Worm (Caenorhabditis elegans): ENCODE results near the gene F55A11.7.
A peak's percentile ranks its signal among the peaks of the same experiment; 100 is the strongest.

The F55A11.7 gene

DNA sequence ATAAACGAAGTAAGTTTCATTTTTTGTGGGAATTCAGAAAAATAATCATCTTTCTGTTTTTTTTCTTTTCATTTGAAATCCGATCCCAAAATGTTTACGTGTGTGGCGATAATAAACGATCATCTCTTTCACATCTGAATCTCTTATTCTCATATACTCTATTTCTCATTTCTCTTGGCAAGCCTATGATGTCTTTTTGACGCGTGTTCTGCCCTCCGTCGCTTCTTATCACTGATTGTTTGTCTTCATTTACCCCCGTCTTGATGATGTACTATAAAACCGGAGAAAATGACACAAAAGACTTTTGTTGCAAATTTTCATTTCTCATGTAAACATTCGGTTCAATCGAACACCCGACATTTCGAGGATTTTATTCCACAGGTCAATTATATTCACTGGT lies 9.4 kb downstream of the F55A11.7 start (continued):
- TF ChIP-seq blmp-1 (tag; optimal IDR thresholded peaks at IDR 0.05; ENCODE audit: insufficient read depth) = peak; percentile 15
- TF ChIP-seq lin-11 (tag; optimal IDR thresholded peaks at IDR 0.05) = no peak
- TF ChIP-seq ztf-4 (tag; optimal IDR thresholded peaks at IDR 0.05) = no peak
- TF ChIP-seq fos-1 (tag; optimal IDR thresholded peaks at IDR 0.05) = peak; percentile 81
- TF ChIP-seq nhr-23 (tag; optimal IDR thresholded peaks at IDR 0.05) = no peak
- no peak for TF ChIP-seq ztf-1 (GFP tag; conservative IDR thresholded peaks at IDR 0.05)
- TF ChIP-seq ama-1 (optimal IDR thresholded peaks at IDR 0.05) = no peak
- no peak for TF ChIP-seq ZK546.5 (tag; optimal IDR thresholded peaks at IDR 0.05)
- TF ChIP-seq skn-1 (tag; optimal IDR thresholded peaks at IDR 0.05) = no peak
- no peak for TF ChIP-seq nhr-10 (tag; optimal IDR thresholded peaks at IDR 0.05)
- TF ChIP-seq mbf-1 (tag; optimal IDR thresholded peaks at IDR 0.05) = no peak
- peak; percentile 11 for TF ChIP-seq sma-3 (GFP tag; optimal IDR thresholded peaks at IDR 0.05)
- TF ChIP-seq nhr-129 (tag; optimal IDR thresholded peaks at IDR 0.05) = peak; percentile 18
- TF ChIP-seq F13H6.1 (tag; optimal IDR thresholded peaks at IDR 0.05) = peak; percentile 27
- TF ChIP-seq elt-3 (tag; optimal IDR thresholded peaks at IDR 0.05) = no peak
- no peak for TF ChIP-seq nhr-11 (tag; optimal IDR thresholded peaks at IDR 0.05)
- TF ChIP-seq lin-13 (GFP tag; optimal IDR thresholded peaks at IDR 0.05) = no peak
- no peak for TF ChIP-seq nhr-77 (tag; optimal IDR thresholded peaks at IDR 0.05)
- TF ChIP-seq gmeb-1 (tag; optimal IDR thresholded peaks at IDR 0.05) = peak; percentile 27

DNA sequence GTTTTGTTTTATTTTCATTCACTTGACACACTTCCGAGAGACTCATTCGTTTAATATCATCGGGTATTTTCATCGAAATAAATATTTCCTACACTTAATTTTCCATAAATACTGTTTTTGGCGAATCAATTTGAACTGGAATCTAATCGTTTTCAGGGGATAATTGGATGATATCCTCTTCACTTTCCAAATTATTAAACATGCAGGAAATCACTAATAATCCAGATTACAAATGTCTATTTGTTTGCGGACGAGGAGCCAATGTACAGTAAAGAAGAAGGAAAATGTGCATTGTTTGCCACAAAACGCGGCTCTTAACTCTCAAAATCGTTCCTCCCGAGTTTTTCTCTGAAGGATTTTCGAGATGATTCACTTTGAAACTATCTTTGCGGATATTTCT lies 10.7 kb downstream of the F55A11.7 start, which contains the start of gene F55A11.6:
TSS of gene F55A11.6 (plus strand) at position 301 of the 400 bp plus-strand sequence.
- TF ChIP-seq nhr-23 (tag; optimal IDR thresholded peaks at IDR 0.05) (no peak), nhr-77 (tag; optimal IDR thresholded peaks at IDR 0.05) (no peak), ZK546.5 (tag; optimal IDR thresholded peaks at IDR 0.05) (no peak), nhr-10 (tag; optimal IDR thresholded peaks at IDR 0.05) (no peak), mdl-1 (tag; optimal IDR thresholded peaks at IDR 0.05) (no peak), C34F6.9 (tag; optimal IDR thresholded peaks at IDR 0.05) (no peak), nhr-21 (tag; optimal IDR thresholded peaks at IDR 0.05) (no peak), nhr-25 (tag; optimal IDR thresholded peaks at IDR 0.05) (no peak), egl-27 (tag; optimal IDR thresholded peaks at IDR 0.05) (no peak), unc-55 (GFP tag; optimal IDR thresholded peaks at IDR 0.05) (no peak), snpc-4 (tag; optimal IDR thresholded peaks at IDR 0.05) (no peak), lin-11 (tag; optimal IDR thresholded peaks at IDR 0.05) (no peak), nhr-11 (tag; optimal IDR thresholded peaks at IDR 0.05) (no peak), nhr-6 (tag; optimal IDR thresholded peaks at IDR 0.05) (no peak), sma-9 (GFP tag; optimal IDR thresholded peaks at IDR 0.05) (no peak), sma-9 (tag; optimal IDR thresholded peaks at IDR 0.05) (no peak), ceh-16 (tag; optimal IDR thresholded peaks at IDR 0.05) (no peak), fos-1 (tag; optimal IDR thresholded peaks at IDR 0.05) (no peak), zag-1 (tag; optimal IDR thresholded peaks at IDR 0.05) (no peak)

DNA sequence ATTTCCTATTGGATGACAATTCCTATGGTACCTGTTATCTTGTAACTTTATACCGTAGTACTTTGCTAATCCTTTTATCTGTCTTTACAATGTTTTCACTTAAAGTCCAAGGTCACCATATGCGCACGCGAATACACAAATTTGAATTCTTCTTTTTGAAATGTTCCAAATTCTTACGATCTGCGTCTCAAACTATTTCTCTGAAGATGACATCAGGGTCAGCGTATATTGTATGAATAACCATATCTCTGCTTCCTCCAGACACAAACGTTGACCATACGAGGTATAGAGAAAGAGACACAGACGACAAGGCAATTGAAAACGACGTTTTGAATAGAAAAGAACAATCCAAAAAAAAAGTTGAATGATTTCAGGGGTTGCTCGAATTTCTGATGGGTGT lies 13.3 kb downstream of the F55A11.7 start:
- TF ChIP-seq unc-39 (tag; optimal IDR thresholded peaks at IDR 0.05) (no peak), ceh-16 (tag; optimal IDR thresholded peaks at IDR 0.05) (peak; percentile 27), lsy-2 (tag; optimal IDR thresholded peaks at IDR 0.05) (no peak), fos-1 (tag; optimal IDR thresholded peaks at IDR 0.05) (peak; percentile 62), peb-1 (tag; optimal IDR thresholded peaks at IDR 0.05) (no peak), ZK546.5 (tag; optimal IDR thresholded peaks at IDR 0.05) (no peak), Y55F3AM.14 (GFP tag; optimal IDR thresholded peaks at IDR 0.05) (no peak), ztf-4 (tag; optimal IDR thresholded peaks at IDR 0.05) (no peak), nhr-25 (tag; optimal IDR thresholded peaks at IDR 0.05) (peak; percentile 39)

DNA sequence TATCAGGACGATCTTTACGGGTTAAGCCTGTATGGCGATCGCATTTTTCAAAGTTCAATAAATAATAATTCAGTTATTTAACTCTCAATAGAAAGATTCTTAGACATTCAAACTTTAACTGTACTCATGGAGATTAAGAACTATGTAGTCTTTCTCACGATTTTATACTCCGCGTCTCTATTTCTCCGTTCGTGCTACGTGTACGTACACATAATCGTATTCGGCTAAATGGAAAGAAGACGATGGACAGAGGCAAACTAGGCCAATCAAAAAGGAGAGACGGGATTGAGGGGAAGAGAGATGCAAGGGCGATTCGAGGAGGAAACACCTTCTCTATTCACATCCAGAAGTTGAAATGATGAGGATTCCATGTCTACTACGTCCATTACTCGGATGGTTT lies 13.8 kb downstream of the F55A11.7 start, which contains the start of gene bus-18:
TSS of gene bus-18 (plus strand) at position 301 of the 400 bp plus-strand sequence.
- no peak for TF ChIP-seq mbf-1 (tag; optimal IDR thresholded peaks at IDR 0.05)
- TF ChIP-seq nhr-12 (tag; optimal IDR thresholded peaks at IDR 0.05) = no peak
- no peak for TF ChIP-seq fos-1 (tag; optimal IDR thresholded peaks at IDR 0.05)
- TF ChIP-seq F13H6.1 (tag; optimal IDR thresholded peaks at IDR 0.05) = no peak
- no peak for TF ChIP-seq ZK546.5 (tag; optimal IDR thresholded peaks at IDR 0.05)
- TF ChIP-seq ztf-4 (tag; optimal IDR thresholded peaks at IDR 0.05) = no peak
- TF ChIP-seq nhr-25 (tag; optimal IDR thresholded peaks at IDR 0.05) = no peak
- TF ChIP-seq snpc-4 (tag; optimal IDR thresholded peaks at IDR 0.05) = no peak
- TF ChIP-seq elt-1 (tag; optimal IDR thresholded peaks at IDR 0.05) = no peak
- no peak for TF ChIP-seq ceh-82 (tag; optimal IDR thresholded peaks at IDR 0.05)
- no peak for TF ChIP-seq nhr-23 (tag; optimal IDR thresholded peaks at IDR 0.05)
- no peak for TF ChIP-seq aly-2 (tag; optimal IDR thresholded peaks at IDR 0.05)
- TF ChIP-seq mab-5 (tag; optimal IDR thresholded peaks at IDR 0.05) = no peak
- TF ChIP-seq nhr-6 (tag; optimal IDR thresholded peaks at IDR 0.05) = no peak
- TF ChIP-seq lin-11 (tag; optimal IDR thresholded peaks at IDR 0.05) = no peak
- TF ChIP-seq C34F6.9 (tag; optimal IDR thresholded peaks at IDR 0.05) = no peak
- TF ChIP-seq ztf-11 (tag; optimal IDR thresholded peaks at IDR 0.05) = no peak
- no peak for TF ChIP-seq egl-27 (tag; optimal IDR thresholded peaks at IDR 0.05)
- no peak for TF ChIP-seq ama-1 (optimal IDR thresholded peaks at IDR 0.05)

Measured in whole organism, L2 larva.